Worm (Caenorhabditis elegans): ENCODE data around the gene act-1.

act-1 gene

ce11 chrV:11119294-11119755, 38.5 kb downstream of the act-1 start, which contains the start of gene scb-1:
scb-1 (minus strand) TSS chrV:11119705.
- TF ChIP-seq elt-3 (tag; optimal IDR thresholded peaks at IDR 0.05) (no peak), blmp-1 (tag; optimal IDR thresholded peaks at IDR 0.05) (no peak), mab-5 (tag; optimal IDR thresholded peaks at IDR 0.05) (no peak), zip-8 (tag; optimal IDR thresholded peaks at IDR 0.05) (no peak), ceh-43 (GFP tag; optimal IDR thresholded peaks at IDR 0.05) (no peak), nhr-237 (tag; optimal IDR thresholded peaks at IDR 0.05) (no peak), ceh-83 (GFP tag; optimal IDR thresholded peaks at IDR 0.05) (no peak), lin-32 (GFP tag; optimal IDR thresholded peaks at IDR 0.05) (no peak), flh-1 (GFP tag; optimal IDR thresholded peaks at IDR 0.05) (no peak), sptf-1 (tag; optimal IDR thresholded peaks at IDR 0.05) (no peak), mep-1 (tag; optimal IDR thresholded peaks at IDR 0.05) (no peak), sem-2 (GFP tag; optimal IDR thresholded peaks at IDR 0.05) (no peak), unc-39 (tag; optimal IDR thresholded peaks at IDR 0.05) (no peak), elt-1 (tag; optimal IDR thresholded peaks at IDR 0.05; ENCODE audit: borderline replicate concordance, insufficient read depth) (no peak)

- TF ChIP-seq nhr-2 (tag; optimal IDR thresholded peaks at IDR 0.05) (no peak), mep-1 (tag; optimal IDR thresholded peaks at IDR 0.05) (peak; percentile 33), hlh-1 (tag; optimal IDR thresholded peaks at IDR 0.05) (peak; percentile 56), ces-1 (GFP tag; optimal IDR thresholded peaks at IDR 0.05) (peak; percentile 84), zip-8 (tag; optimal IDR thresholded peaks at IDR 0.05) (no peak), cnd-1 (tag; optimal IDR thresholded peaks at IDR 0.05) (no peak), mls-2 (tag; optimal IDR thresholded peaks at IDR 0.05) (no peak)
Measured at ce11 chrV:11121247-11121646, 40.4 kb downstream of the act-1 start.

- TF ChIP-seq ham-2 (GFP tag; optimal IDR thresholded peaks at IDR 0.05) (no peak), sem-2 (GFP tag; optimal IDR thresholded peaks at IDR 0.05) (no peak), flh-1 (GFP tag; optimal IDR thresholded peaks at IDR 0.05) (no peak)
Measured at ce11 chrV:11122466-11122865, 41.6 kb downstream of the act-1 start, which contains the start of gene mboa-2. mboa-2 (minus strand) TSS chrV:11122493.

ce11 chrV:11123817-11124337, 43.0 kb downstream of the act-1 start, which contains the start of the genes atp-5 and lmtr-3:
atp-5 (minus strand) TSS chrV:11123867.
lmtr-3 (plus strand) TSS chrV:11124186.
- TF ChIP-seq ceh-43 (GFP tag; optimal IDR thresholded peaks at IDR 0.05) (no peak), unc-39 (tag; optimal IDR thresholded peaks at IDR 0.05) (no peak), zip-8 (tag; optimal IDR thresholded peaks at IDR 0.05) (no peak), ceh-83 (GFP tag; optimal IDR thresholded peaks at IDR 0.05) (no peak), bed-3 (GFP tag; optimal IDR thresholded peaks at IDR 0.05) (no peak), sptf-1 (tag; optimal IDR thresholded peaks at IDR 0.05) (peak; percentile 12), drap-1 (GFP tag; optimal IDR thresholded peaks at IDR 0.05) (no peak), pha-4 (tag; optimal IDR thresholded peaks at IDR 0.05) (no peak), elt-3 (tag; optimal IDR thresholded peaks at IDR 0.05) (no peak), nhr-237 (tag; optimal IDR thresholded peaks at IDR 0.05) (no peak), mep-1 (tag; optimal IDR thresholded peaks at IDR 0.05) (peak; percentile 48), ceh-39 (tag; optimal IDR thresholded peaks at IDR 0.05) (peak; percentile 15), cnd-1 (tag; optimal IDR thresholded peaks at IDR 0.05) (no peak), flh-1 (GFP tag; optimal IDR thresholded peaks at IDR 0.05) (no peak), lsy-2 (tag; optimal IDR thresholded peaks at IDR 0.05) (peak; percentile 33), tbx-8 (GFP tag; optimal IDR thresholded peaks at IDR 0.05) (no peak), blmp-1 (tag; optimal IDR thresholded peaks at IDR 0.05) (no peak), ham-2 (GFP tag; optimal IDR thresholded peaks at IDR 0.05) (no peak), mab-5 (tag; optimal IDR thresholded peaks at IDR 0.05) (no peak), elt-1 (tag; optimal IDR thresholded peaks at IDR 0.05; ENCODE audit: borderline replicate concordance, insufficient read depth) (no peak), nhr-2 (tag; optimal IDR thresholded peaks at IDR 0.05) (no peak), sem-2 (GFP tag; optimal IDR thresholded peaks at IDR 0.05) (no peak), lin-13 (tag; optimal IDR thresholded peaks at IDR 0.05) (no peak), nhr-28 (tag; optimal IDR thresholded peaks at IDR 0.05) (no peak), lin-32 (GFP tag; optimal IDR thresholded peaks at IDR 0.05) (no peak), hlh-1 (tag; optimal IDR thresholded peaks at IDR 0.05) (peak; percentile 8), nhr-12 (tag; optimal IDR thresholded peaks at IDR 0.05) (no peak), unc-62 (GFP tag; optimal IDR thresholded peaks at IDR 0.05) (no peak), nhr-76 (tag; optimal IDR thresholded peaks at IDR 0.05) (no peak), ztf-11 (tag; optimal IDR thresholded peaks at IDR 0.05) (no peak)
